Fruit fly (Drosophila melanogaster) whole organism, wandering third instar larva: ENCODE data around the gene mRpL30.

Experiments used
- Abd-B ChIP-seq: fragments of >200 bp; optimal IDR thresholded peaks from 2 replicates; lab custom pipeline; 2017; ENCODE audit warnings: missing biosample characterization, missing genetic modification characterization
- Dif ChIP-seq: fragments of 200-275, 200-300 bp; sonication (Bioruptor generic); optimal IDR thresholded peaks from 2 replicates; lab custom pipeline; 2018; ENCODE audit warnings: missing biosample characterization, missing genetic modification characterization; ENCODE audit not compliant: partially characterized antibody
- dsf ChIP-seq: sonication (Bioruptor generic); optimal IDR thresholded peaks from 2 replicates; lab custom pipeline; 2016; ENCODE audit warnings: missing biosample characterization, missing genetic modification characterization, borderline replicate concordance
- h ChIP-seq: fragments of 200-800 bp; sonication (Bioruptor generic); optimal IDR thresholded peaks from 3 replicates; lab custom pipeline; 2016; ENCODE audit warnings: missing biosample characterization, mild to moderate bottlenecking, missing genetic modification characterization
- pan ChIP-seq: fragments of >200 bp; optimal IDR thresholded peaks from 2 replicates; lab custom pipeline; 2017

DNA sequence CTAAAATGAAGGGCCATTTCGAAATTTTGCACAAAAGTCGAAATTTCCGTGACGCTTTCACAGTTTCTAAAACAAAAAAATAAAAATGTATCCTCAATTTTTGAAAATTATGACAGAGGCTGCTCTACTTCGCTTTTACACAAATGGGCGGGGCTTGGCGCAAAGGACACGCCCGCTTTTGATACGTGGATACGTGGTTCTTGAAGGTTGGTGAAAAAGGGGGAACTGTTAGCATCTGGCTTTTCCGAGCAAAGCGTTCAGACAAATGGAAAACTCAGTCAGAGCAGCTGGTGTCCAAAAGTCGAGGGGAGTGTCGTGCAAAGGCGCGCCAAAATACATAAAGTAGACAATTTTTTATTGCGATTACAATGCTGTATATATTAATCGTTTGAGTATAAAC lies 2.9 kb upstream of the mRpL30 start, which contains the start of gene CG3062:
- TF ChIP-seq Abd-B (GFP tag; lab: Kevin White, UChicago) (no peak), Dif (GFP tag; lab: Kevin White, UChicago) (no peak), pan (lab: Kevin White, UChicago) (no peak), h (no peak), dsf (GFP tag; lab: Kevin White, UChicago) (no peak)
